Fruit fly (Drosophila melanogaster): ENCODE results near the gene CG43915.

DNA sequence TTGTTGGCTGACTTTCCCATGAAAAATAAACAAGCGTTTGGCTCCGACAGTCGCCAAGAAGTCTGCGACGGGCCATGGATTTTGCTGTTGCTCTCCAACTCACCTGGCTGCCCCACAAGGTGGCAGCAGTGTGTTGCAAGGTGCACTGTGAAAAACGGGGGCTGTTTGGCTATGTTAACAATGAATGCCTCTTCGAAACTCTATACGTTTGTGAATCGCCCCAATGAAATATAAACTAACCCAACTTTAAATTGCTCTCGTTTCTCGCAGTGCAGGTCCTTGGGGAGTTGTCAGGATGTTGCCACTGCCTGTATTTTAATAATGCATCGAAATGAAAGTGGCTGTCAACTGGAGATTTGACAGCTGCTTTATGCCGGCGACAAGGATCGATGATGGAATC lies 41.6 kb downstream of the CG43915 start:
- TF ChIP-seq CTCF (optimal IDR thresholded peaks at IDR 0.05), result no peak
- TF ChIP-seq CG8478 (optimal IDR thresholded peaks at IDR 0.05), result no peak

Data from S2 (cell line).